Worm (Caenorhabditis elegans) whole organism, L1 larva: ENCODE data around the gene pcp-3.

ENCODE experiments used
- C16A3.4 ChIP-seq: fragments of 150-350 bp; optimal IDR thresholded peaks from 2 replicates; lab custom pipeline; 2014; ENCODE audit warnings: missing biosample characterization, missing genetic modification characterization
- C34B4.2 ChIP-seq: sonication (generic microtip); optimal IDR thresholded peaks from 2 replicates; lab custom pipeline; 2017; ENCODE audit warnings: mild to moderate bottlenecking, missing genetic modification characterization, missing compliant biosample characterization
- Y116A8C.19 ChIP-seq: sonication (generic microtip); optimal IDR thresholded peaks from 2 replicates; lab custom pipeline; 2016; ENCODE audit warnings: missing compliant biosample characterization, missing genetic modification characterization, borderline replicate concordance
- aly-2 ChIP-seq: fragments of 150-350 bp; optimal IDR thresholded peaks from 2 replicates; lab custom pipeline; 2014; ENCODE audit warnings: missing biosample characterization, missing genetic modification characterization
- ama-1 ChIP-seq: fragments of 150-350 bp; optimal IDR thresholded peaks from 2 replicates; lab custom pipeline; 2014
- ceh-90 ChIP-seq: sonication (generic microtip); optimal IDR thresholded peaks from 2 replicates; lab custom pipeline; 2016; ENCODE audit warnings: missing genetic modification characterization, missing compliant biosample characterization
- ces-1 ChIP-seq: fragments of 150-350 bp; optimal IDR thresholded peaks from 2 replicates; lab custom pipeline; 2014; ENCODE audit warnings: missing biosample characterization, missing genetic modification reagents, missing genetic modification characterization
- dsc-1 ChIP-seq: sonication (generic microtip); optimal IDR thresholded peaks from 2 replicates; lab custom pipeline; 2016; ENCODE audit warnings: mild to moderate bottlenecking, missing genetic modification characterization, missing compliant biosample characterization
- efl-3 ChIP-seq: fragments of 200-800 bp; sonication (Bioruptor generic); optimal IDR thresholded peaks from 2 replicates; lab custom pipeline; 2018; ENCODE audit warnings: mild to moderate bottlenecking, missing genetic modification characterization, missing compliant biosample characterization
- elt-2 ChIP-seq: sonication (generic microtip); optimal IDR thresholded peaks from 2 replicates; lab custom pipeline; 2016; ENCODE audit warnings: missing genetic modification characterization, mild to moderate bottlenecking, inconsistent platforms, missing compliant biosample characterization, missing genetic modification reagents
- ets-5 ChIP-seq: fragments of 200-800 bp; sonication (Bioruptor generic); IDR thresholded peaks from 2 replicates; pipeline ENCODE4 v1.3.6; 2022; ENCODE audit warnings: missing genetic modification characterization, missing compliant biosample characterization
- fkh-10 ChIP-seq: sonication (generic microtip); optimal IDR thresholded peaks from 2 replicates; lab custom pipeline; 2017; ENCODE audit warnings: missing biosample characterization, missing genetic modification reagents, missing genetic modification characterization
- fkh-4 ChIP-seq: sonication (generic microtip); optimal IDR thresholded peaks from 2 replicates; lab custom pipeline; 2016; ENCODE audit warnings: missing compliant biosample characterization, missing genetic modification characterization, borderline replicate concordance
- fos-1 ChIP-seq: fragments of 150-350 bp; optimal IDR thresholded peaks from 2 replicates; lab custom pipeline; 2014; ENCODE audit warnings: missing biosample characterization, missing genetic modification characterization
- grh-1 ChIP-seq: fragments of 200-800 bp; sonication (Bioruptor generic); IDR thresholded peaks from 2 replicates; pipeline ENCODE4 v1.3.6; 2022; ENCODE audit warnings: missing genetic modification reagents, missing genetic modification characterization, missing compliant biosample characterization
- hlh-4 ChIP-seq: sonication (generic microtip); optimal IDR thresholded peaks from 2 replicates; lab custom pipeline; 2016; ENCODE audit warnings: mild to moderate bottlenecking, missing genetic modification characterization, missing compliant biosample characterization
- hpl-2 ChIP-seq: fragments of 150-350 bp; optimal IDR thresholded peaks from 2 replicates; lab custom pipeline; 2014; ENCODE audit warnings: missing biosample characterization, missing genetic modification reagents, missing genetic modification characterization
- isw-1 ChIP-seq: fragments of 200-800 bp; sonication (Bioruptor generic); IDR thresholded peaks from 2 replicates; pipeline ENCODE4 v1.3.6; 2022; ENCODE audit warnings: missing genetic modification characterization, missing compliant biosample characterization
- lin-13 ChIP-seq: fragments of 150-350 bp; optimal IDR thresholded peaks from 2 replicates; lab custom pipeline; 2014; ENCODE audit warnings: missing biosample characterization, missing genetic modification reagents, missing genetic modification characterization
- lin-35 ChIP-seq, 2 experiments: fragments of 150-350 bp; optimal IDR thresholded peaks; 2 replicates each; lab custom pipeline; 2014; ENCODE audit warnings: missing biosample characterization in 2 of 2, missing genetic modification characterization in 2 of 2, missing genetic modification reagents in 2 of 2
- lsy-2 ChIP-seq, 2 experiments: fragments of 150-350 bp; optimal IDR thresholded peaks; 2 replicates each; lab custom pipeline; 2014; ENCODE audit warnings: missing biosample characterization in 2 of 2, missing genetic modification characterization in 2 of 2
- mdl-1 ChIP-seq, 2 experiments: fragments of 150-350 bp; optimal IDR thresholded peaks; 2 replicates each; lab custom pipeline; 2014 to 2017; ENCODE audit warnings: missing biosample characterization in 2 of 2, missing genetic modification characterization in 2 of 2, inconsistent platforms in 1 of 2
- mef-2 ChIP-seq: fragments of 150-350 bp; optimal IDR thresholded peaks from 2 replicates; lab custom pipeline; 2014; ENCODE audit warnings: missing biosample characterization, missing genetic modification characterization
- nhr-11 ChIP-seq: fragments of 150-350 bp; optimal IDR thresholded peaks from 2 replicates; lab custom pipeline; 2014; ENCODE audit warnings: missing biosample characterization, missing genetic modification characterization
- nhr-20 ChIP-seq: sonication (generic microtip); optimal IDR thresholded peaks from 2 replicates; lab custom pipeline; 2016; ENCODE audit warnings: mild to moderate bottlenecking, missing genetic modification characterization, missing compliant biosample characterization
- nhr-237 ChIP-seq: fragments of 150-350 bp; optimal IDR thresholded peaks from 2 replicates; lab custom pipeline; 2014; ENCODE audit warnings: missing biosample characterization, missing genetic modification characterization
- nhr-47 ChIP-seq: sonication (generic microtip); optimal IDR thresholded peaks from 2 replicates; lab custom pipeline; 2016; ENCODE audit warnings: mild to moderate bottlenecking, missing genetic modification characterization, moderate library complexity, missing compliant biosample characterization
- nhr-76 ChIP-seq: sonication (generic microtip); optimal IDR thresholded peaks from 2 replicates; lab custom pipeline; 2017; ENCODE audit warnings: missing biosample characterization, missing genetic modification characterization
- nhr-84 ChIP-seq: sonication (generic microtip); optimal IDR thresholded peaks from 2 replicates; lab custom pipeline; 2017; ENCODE audit warnings: missing biosample characterization, missing genetic modification characterization
- nhr-85 ChIP-seq: sonication (generic microtip); peaks from one replicate; lab custom pipeline; 2016; ENCODE audit warnings: missing genetic modification characterization, inconsistent platforms, missing compliant biosample characterization
- nhr-90 ChIP-seq: sonication (generic microtip); optimal IDR thresholded peaks from 2 replicates; lab custom pipeline; 2016; ENCODE audit warnings: mild to moderate bottlenecking, missing genetic modification characterization, missing compliant biosample characterization; ENCODE audit not compliant: poor library complexity
- pqm-1 ChIP-seq: sonication (generic microtip); optimal IDR thresholded peaks from 3 replicates; lab custom pipeline; 2017; ENCODE audit warnings: missing biosample characterization, missing genetic modification characterization
- skn-1 ChIP-seq: fragments of 150-350 bp; optimal IDR thresholded peaks from 2 replicates; lab custom pipeline; 2014; ENCODE audit warnings: missing biosample characterization, missing genetic modification characterization
- snpc-4 ChIP-seq: fragments of 150-350 bp; optimal IDR thresholded peaks from 2 replicates; lab custom pipeline; 2014; ENCODE audit warnings: missing biosample characterization, missing genetic modification characterization
- snu-23 ChIP-seq: sonication (generic microtip); optimal IDR thresholded peaks from 2 replicates; lab custom pipeline; 2016; ENCODE audit warnings: missing genetic modification characterization, missing compliant biosample characterization
- sup-37 ChIP-seq: fragments of 200-800 bp; sonication (Bioruptor generic); optimal IDR thresholded peaks from 2 replicates; lab custom pipeline; 2018; ENCODE audit warnings: mild to moderate bottlenecking, missing genetic modification characterization, missing compliant biosample characterization
- swsn-7 ChIP-seq: sonication (generic microtip); optimal IDR thresholded peaks from 2 replicates; lab custom pipeline; 2016; ENCODE audit warnings: missing genetic modification characterization, missing compliant biosample characterization
- tlp-1 ChIP-seq: fragments of 150-350 bp; optimal IDR thresholded peaks from 2 replicates; lab custom pipeline; 2014; ENCODE audit warnings: missing biosample characterization, missing genetic modification characterization
- unc-130 ChIP-seq: fragments of 150-350 bp; optimal IDR thresholded peaks from 2 replicates; lab custom pipeline; 2017; ENCODE audit warnings: missing biosample characterization, missing genetic modification characterization, inconsistent platforms
- unc-30 ChIP-seq: sonication (generic microtip); optimal IDR thresholded peaks from 2 replicates; lab custom pipeline; 2017; ENCODE audit warnings: missing biosample characterization, missing genetic modification characterization
- unc-62 ChIP-seq: fragments of 150-350 bp; optimal IDR thresholded peaks from 2 replicates; lab custom pipeline; 2014; ENCODE audit warnings: missing biosample characterization, missing genetic modification reagents, missing genetic modification characterization
- vab-15 ChIP-seq: sonication (generic microtip); optimal IDR thresholded peaks from 2 replicates; lab custom pipeline; 2017; ENCODE audit warnings: missing genotype, mild to moderate bottlenecking, missing genetic modification characterization, missing compliant biosample characterization
- xbp-1 ChIP-seq: sonication (generic microtip); optimal IDR thresholded peaks from 2 replicates; lab custom pipeline; 2016; ENCODE audit warnings: missing genetic modification characterization, missing compliant biosample characterization
- ztf-11 ChIP-seq, 2 experiments: sonication (generic microtip); optimal IDR thresholded peaks; 2 replicates each; lab custom pipeline; 2016 to 2017; ENCODE audit warnings: missing genetic modification characterization in 2 of 2, missing biosample characterization in 1 of 2, missing compliant biosample characterization in 1 of 2
- ztf-4 ChIP-seq: fragments of 150-350 bp; optimal IDR thresholded peaks from 2 replicates; lab custom pipeline; 2014; ENCODE audit warnings: missing biosample characterization, missing genetic modification characterization

Gene pcp-3

DNA sequence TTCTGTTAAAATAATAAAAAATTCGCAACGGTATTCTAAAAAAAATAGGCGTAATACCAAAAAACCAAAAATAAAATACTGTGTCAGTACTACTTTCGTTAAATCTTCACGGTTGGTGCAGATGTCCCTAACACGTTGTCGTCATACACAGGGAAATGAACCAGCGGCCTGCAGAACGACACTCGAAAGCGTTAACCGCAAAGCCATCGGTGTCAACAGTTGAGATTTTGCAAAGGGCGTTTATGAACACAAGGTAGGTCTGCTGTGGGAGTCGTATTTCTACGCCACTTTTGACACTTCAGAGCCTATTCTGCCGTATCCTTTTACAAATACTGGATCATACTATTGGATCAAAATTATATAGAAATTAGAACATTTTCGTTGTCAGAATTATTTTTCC, 32.4 kb upstream of the pcp-3 start (continued):
- TF ChIP-seq grh-1 (GFP tag; lab: Robert Waterston, UW) (no peak), fkh-4 (tag; lab: Kevin White, UChicago) (no peak), hlh-4 (tag; lab: Kevin White, UChicago) (no peak), ztf-11 (tag; optimal IDR thresholded peaks at IDR 0.05; lab: Kevin White, UChicago) (peak in 1 of 2 experiments; percentile 39), mef-2 (tag; lab: Kevin White, UChicago) (no peak), swsn-7 (tag; lab: Kevin White, UChicago) (peak; percentile 77), xbp-1 (tag; lab: Kevin White, UChicago) (peak; percentile 72), ama-1 (lab: Kevin White, UChicago) (no peak), isw-1 (no peak), nhr-90 (tag; lab: Kevin White, UChicago) (peak; percentile 64), efl-3 (GFP tag; lab: Kevin White, UChicago) (peak; percentile 5), snpc-4 (tag; lab: Kevin White, UChicago) (peak; percentile 16), pqm-1 (tag; lab: Kevin White, UChicago) (no peak), lsy-2 (tag; optimal IDR thresholded peaks at IDR 0.05; lab: Kevin White, UChicago) (peak; percentile 64 to 72), ceh-90 (tag; lab: Kevin White, UChicago) (no peak), hpl-2 (GFP tag; lab: Kevin White, UChicago) (no peak), vab-15 (tag; lab: Kevin White, UChicago) (no peak), Y116A8C.19 (tag; lab: Kevin White, UChicago) (no peak), mdl-1 (tag; optimal IDR thresholded peaks at IDR 0.05; lab: Kevin White, UChicago) (peak in 1 of 2 experiments; percentile 86), fos-1 (tag; lab: Kevin White, UChicago) (peak; percentile 60), ets-5 (no peak), unc-30 (tag; lab: Kevin White, UChicago) (no peak), C34B4.2 (tag; lab: Kevin White, UChicago) (no peak), fkh-10 (peak; percentile 17), lin-35 (GFP tag; optimal IDR thresholded peaks at IDR 0.05; lab: Kevin White, UChicago) (peak; percentile 48 to 82), ces-1 (GFP tag; lab: Kevin White, UChicago) (no peak), tlp-1 (tag; lab: Kevin White, UChicago) (no peak), nhr-20 (peak; percentile 74), ztf-4 (tag; lab: Kevin White, UChicago) (no peak), unc-130 (tag; lab: Kevin White, UChicago) (peak; percentile 80), nhr-47 (tag; lab: Kevin White, UChicago) (peak; percentile 78), C16A3.4 (tag; lab: Kevin White, UChicago) (peak; percentile 79), elt-2 (no peak), snu-23 (GFP tag; lab: Kevin White, UChicago) (peak; percentile 89)

DNA sequence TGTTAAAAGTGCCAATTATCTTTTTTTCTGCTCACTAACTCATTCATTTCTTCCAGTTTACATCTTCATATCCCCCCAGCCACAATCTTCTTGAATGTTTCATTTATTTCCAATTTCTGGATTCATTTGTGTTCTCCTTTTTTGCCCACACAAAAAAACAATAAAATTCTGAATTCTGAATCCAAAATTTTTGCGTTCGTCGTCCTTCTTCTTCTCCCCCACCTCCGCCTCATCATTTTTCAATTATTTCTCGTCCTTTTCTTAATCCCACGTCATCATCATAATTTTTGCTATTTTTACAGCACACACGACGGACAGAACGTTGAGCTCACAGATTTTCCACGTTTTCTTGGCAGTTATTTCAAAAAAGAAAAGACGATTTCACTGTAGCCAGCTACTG, 25.7 kb upstream of the pcp-3 start, which contains the start of gene C07C7.1:
Gene C07C7.1, plus strand, starts transcription at position 301 of the 400 bp plus-strand sequence.
- no peak for TF ChIP-seq lin-13 (GFP tag; lab: Kevin White, UChicago)
- TF ChIP-seq nhr-76 (tag; lab: Kevin White, UChicago) = no peak
- no peak for TF ChIP-seq fos-1 (tag; lab: Kevin White, UChicago)
- no peak for TF ChIP-seq nhr-85 (tag; lab: Kevin White, UChicago)
- TF ChIP-seq nhr-237 (tag; lab: Kevin White, UChicago) = no peak
- TF ChIP-seq nhr-20 = no peak
- TF ChIP-seq aly-2 (tag; lab: Kevin White, UChicago) = no peak
- TF ChIP-seq nhr-84 (tag; lab: Kevin White, UChicago) = no peak
- no peak for TF ChIP-seq unc-62
- TF ChIP-seq nhr-11 = no peak
- TF ChIP-seq sup-37 = no peak
- no peak for TF ChIP-seq dsc-1 (tag; lab: Kevin White, UChicago)
- no peak for TF ChIP-seq lsy-2 (tag; optimal IDR thresholded peaks at IDR 0.05; lab: Kevin White, UChicago)
- no peak for TF ChIP-seq nhr-90 (tag; lab: Kevin White, UChicago)
- no peak for TF ChIP-seq snu-23 (GFP tag; lab: Kevin White, UChicago)
- TF ChIP-seq skn-1 (tag; lab: Kevin White, UChicago) = no peak
